Worm (Caenorhabditis elegans): Measurements from ENCODE around the gene hcp-1.

DNA sequence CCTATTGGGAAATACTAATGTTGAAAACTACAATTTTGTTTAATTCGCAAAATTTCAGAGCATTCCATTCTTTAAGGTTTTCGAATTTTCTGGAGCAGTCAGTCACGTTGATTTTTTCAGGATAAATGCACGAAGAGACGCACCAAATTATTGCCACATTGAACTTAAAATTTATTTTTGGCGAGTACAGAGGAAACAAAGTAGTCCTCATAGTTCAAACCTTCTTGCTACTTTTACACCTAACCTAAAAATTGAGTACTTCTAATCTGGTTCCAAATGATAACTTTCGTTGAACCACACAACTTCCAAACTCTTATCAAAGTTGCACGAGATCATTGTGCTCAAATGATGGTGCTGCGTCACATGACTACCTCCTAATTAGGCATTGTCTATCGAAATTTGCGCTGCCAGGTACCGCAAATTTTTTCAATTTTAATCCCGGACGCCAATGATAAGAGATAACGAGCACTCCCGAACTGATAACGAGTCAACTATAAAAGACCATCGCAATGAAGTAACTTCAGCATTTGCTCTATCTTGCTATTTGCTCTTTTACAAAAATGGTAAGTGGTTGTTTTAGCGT, 20.2 kb downstream of the hcp-1 start, which contains the start of gene cpr-4:
- TF ChIP-seq scrt-1 (GFP tag; IDR thresholded peaks at IDR 0.05) (no peak), ama-1 (optimal IDR thresholded peaks at IDR 0.05) (no peak), B0310.2 (tag; optimal IDR thresholded peaks at IDR 0.05) (no peak), aly-1 (tag; optimal IDR thresholded peaks at IDR 0.05) (no peak), tbx-37 (GFP tag; conservative IDR thresholded peaks at IDR 0.05) (no peak), tbx-11 (GFP tag; IDR thresholded peaks at IDR 0.05) (no peak), tra-4 (tag; optimal IDR thresholded peaks at IDR 0.05) (no peak), flt-1 (GFP tag; IDR thresholded peaks at IDR 0.05) (no peak)

Measured in whole organism, early embryonic.